Fruit fly (Drosophila melanogaster) whole organism, embryonic: ENCODE data around the gene Pdhb.

ENCODE experiments used
- ATbp ChIP-seq: fragments of 200-800 bp; sonication (Bioruptor generic); optimal IDR thresholded peaks from 2 replicates; lab custom pipeline; 2017; ENCODE audit warnings: missing biosample characterization, mild to moderate bottlenecking, missing genetic modification characterization, missing genetic modification reagents
- Ada2b ChIP-seq: fragments of 200-800 bp; sonication (Bioruptor generic); IDR thresholded peaks from 2 replicates; pipeline ENCODE4 v1.3.6; 2022; ENCODE audit warnings: missing biosample characterization, missing genetic modification characterization
- B-H1 ChIP-seq: fragments of 200-800 bp; sonication (Bioruptor generic); IDR thresholded peaks from 3 replicates; pipeline ENCODE4 v1.3.6; 2022; ENCODE audit warnings: missing biosample characterization, missing genetic modification characterization
- BEAF-32 ChIP-seq: fragments of 200-800 bp; sonication (Bioruptor generic); optimal IDR thresholded peaks from 3 replicates; lab custom pipeline; 2017; ENCODE audit warnings: missing biosample characterization, missing genetic modification characterization, mild to moderate bottlenecking, moderate library complexity, missing genetic modification reagents
- CG10274 ChIP-seq: fragments of 200-800 bp; sonication (Bioruptor generic); optimal IDR thresholded peaks from 3 replicates; lab custom pipeline; 2017; ENCODE audit warnings: missing biosample characterization, mild to moderate bottlenecking, missing genetic modification characterization
- CG10543 ChIP-seq: fragments of 200-800 bp; sonication (Bioruptor generic); optimal IDR thresholded peaks from 3 replicates; lab custom pipeline; 2017; ENCODE audit warnings: missing biosample characterization, mild to moderate bottlenecking, missing genetic modification characterization, moderate library complexity
- CG10654 ChIP-seq: fragments of 200-800 bp; sonication (Bioruptor generic); optimal IDR thresholded peaks from 2 replicates; lab custom pipeline; 2016; ENCODE audit warnings: missing biosample characterization, missing genetic modification characterization
- CG13775 ChIP-seq: fragments of 200-800 bp; sonication (Bioruptor generic); optimal IDR thresholded peaks from 3 replicates; lab custom pipeline; 2017; ENCODE audit warnings: missing biosample characterization, mild to moderate bottlenecking, missing genetic modification characterization
- CG13894 ChIP-seq: fragments of 200-800 bp; sonication (Bioruptor generic); optimal IDR thresholded peaks from 3 replicates; lab custom pipeline; 2018; ENCODE audit warnings: missing biosample characterization, mild to moderate bottlenecking, missing genetic modification characterization, moderate library complexity
- CG15011 ChIP-seq: fragments of 200-800 bp; sonication (Bioruptor generic); optimal IDR thresholded peaks from 3 replicates; lab custom pipeline; 2018; ENCODE audit warnings: missing biosample characterization, mild to moderate bottlenecking, missing genetic modification characterization
- CG2678 ChIP-seq: fragments of 200-800 bp; sonication (Bioruptor generic); optimal IDR thresholded peaks from 3 replicates; lab custom pipeline; 2019; ENCODE audit warnings: missing biosample characterization, mild to moderate bottlenecking, missing genetic modification characterization, moderate library complexity
- CG30431 ChIP-seq: fragments of 200-800 bp; sonication (Bioruptor generic); optimal IDR thresholded peaks from 2 replicates; lab custom pipeline; 2017; ENCODE audit warnings: missing biosample characterization, missing genetic modification characterization
- CG31224 ChIP-seq: fragments of 200-800 bp; sonication (Bioruptor generic); IDR thresholded peaks from 2 replicates; pipeline ENCODE4 v1.3.6; 2022; ENCODE audit warnings: missing biosample characterization, missing genetic modification characterization
- CG3163 ChIP-seq: fragments of 200-800 bp; sonication (Bioruptor generic); optimal IDR thresholded peaks from 3 replicates; lab custom pipeline; 2016; ENCODE audit warnings: missing biosample characterization, missing genetic modification characterization
- CG4730 ChIP-seq: fragments of 200-800 bp; sonication (Bioruptor generic); IDR thresholded peaks from 2 replicates; pipeline ENCODE4 v1.3.6; 2022; ENCODE audit warnings: missing biosample characterization, missing genetic modification characterization
- CG7556 ChIP-seq: fragments of 200-800 bp; sonication (Bioruptor generic); optimal IDR thresholded peaks from 2 replicates; lab custom pipeline; 2017; ENCODE audit warnings: missing biosample characterization, mild to moderate bottlenecking, missing genetic modification characterization
- Dfd ChIP-seq, 2 experiments: fragments of >200 bp; optimal IDR thresholded peaks; 2 replicates each; lab custom pipeline; 2017; ENCODE audit warnings: missing biosample characterization in 2 of 2, missing genetic modification characterization in 2 of 2
- Dref ChIP-seq: fragments of 200-800 bp; sonication (Bioruptor generic); IDR thresholded peaks from 2 replicates; pipeline ENCODE4 v1.3.6; 2022; ENCODE audit warnings: missing biosample characterization, missing genetic modification characterization
- Fer1 ChIP-seq: fragments of 200-800 bp; sonication (Bioruptor generic); optimal IDR thresholded peaks from 2 replicates; lab custom pipeline; 2017; ENCODE audit warnings: missing biosample characterization, mild to moderate bottlenecking, missing genetic modification characterization
- GATAe ChIP-seq: fragments of 200-800 bp; sonication (Bioruptor generic); conservative IDR thresholded peaks from 2 replicates; pipeline ENCODE4 v1.3.6; 2022; ENCODE audit warnings: missing biosample characterization, missing genetic modification characterization
- H15 ChIP-seq: fragments of 200-800 bp; sonication (Bioruptor generic); IDR thresholded peaks from 3 replicates; pipeline ENCODE4 v1.3.6; 2022; ENCODE audit warnings: missing biosample characterization, missing genetic modification characterization
- HLH3B ChIP-seq: fragments of 200-800 bp; sonication (Bioruptor generic); IDR thresholded peaks from 2 replicates; pipeline ENCODE4 v1.3.6; 2022; ENCODE audit warnings: missing biosample characterization, missing genetic modification characterization
- Hr3 ChIP-seq: fragments of 200-800 bp; sonication (Bioruptor generic); optimal IDR thresholded peaks from 3 replicates; lab custom pipeline; 2016; ENCODE audit warnings: missing biosample characterization, missing genetic modification characterization
- Hr39 ChIP-seq: fragments of >200 bp; optimal IDR thresholded peaks from 2 replicates; lab custom pipeline; 2017
- Ptx1 ChIP-seq: fragments of 200-800 bp; sonication (Bioruptor generic); IDR thresholded peaks from 2 replicates; pipeline ENCODE4 v1.3.6; 2022; ENCODE audit warnings: missing biosample characterization, missing genetic modification characterization
- Sox102F ChIP-seq: fragments of 200-800 bp; sonication (Bioruptor generic); optimal IDR thresholded peaks from 2 replicates; lab custom pipeline; 2018; ENCODE audit warnings: missing biosample characterization, mild to moderate bottlenecking, missing genetic modification characterization, moderate library complexity
- Stat92E ChIP-seq, 3 experiments: fragments of >200 bp in 2 of 3; fragments of 200-800 bp in 1 of 3; sonication (Bioruptor generic) in 1 of 3; optimal IDR thresholded peaks; 2 replicates each; lab custom pipeline; 2017 to 2019; ENCODE audit warnings: missing biosample characterization in 3 of 3, missing genetic modification characterization in 3 of 3, mild to moderate bottlenecking in 1 of 3, moderate library complexity in 1 of 3
- aop ChIP-seq: fragments of 200-800 bp; sonication (Bioruptor generic); IDR thresholded peaks from 2 replicates; pipeline ENCODE4 v1.3.6; 2022; ENCODE audit warnings: missing biosample characterization, missing genetic modification characterization
- ato ChIP-seq: fragments of 200-800 bp; sonication (Bioruptor generic); IDR thresholded peaks from 2 replicates; pipeline ENCODE4 v1.3.6; 2022; ENCODE audit warnings: missing biosample characterization, missing genetic modification characterization; ENCODE audit not compliant: partially characterized antibody
- bsh ChIP-seq, 2 experiments: fragments of 200-800 bp; sonication (Bioruptor generic); optimal IDR thresholded peaks; 2 replicates each; lab custom pipeline; 2017 to 2018; ENCODE audit warnings: mild to moderate bottlenecking in 2 of 2, missing biosample characterization in 2 of 2, missing genetic modification characterization in 2 of 2, moderate library complexity in 1 of 2
- caup ChIP-seq: fragments of 200-800 bp; sonication (Bioruptor generic); optimal IDR thresholded peaks from 3 replicates; lab custom pipeline; 2017; ENCODE audit warnings: missing biosample characterization, mild to moderate bottlenecking, missing genetic modification characterization, moderate library complexity; ENCODE audit not compliant: severe bottlenecking
- chif ChIP-seq, 2 experiments: fragments of 200-800 bp; sonication (Bioruptor generic); optimal IDR thresholded peaks; 3 replicates each; lab custom pipeline; 2016; ENCODE audit warnings: missing biosample characterization in 2 of 2, missing genetic modification characterization in 2 of 2
- crol ChIP-seq: fragments of 200-800 bp; sonication (Bioruptor generic); IDR thresholded peaks from 2 replicates; pipeline ENCODE4 v1.3.6; 2022; ENCODE audit warnings: missing biosample characterization, missing genetic modification characterization
- cwo ChIP-seq: fragments of 200-800 bp; sonication (Bioruptor generic); optimal IDR thresholded peaks from 3 replicates; lab custom pipeline; 2017; ENCODE audit warnings: missing biosample characterization, missing genetic modification characterization, mild to moderate bottlenecking, moderate library complexity, missing genetic modification reagents
- ham ChIP-seq: fragments of 200-800 bp; sonication (Bioruptor generic); IDR thresholded peaks from 2 replicates; pipeline ENCODE4 v1.3.6; 2022; ENCODE audit warnings: missing biosample characterization, missing genetic modification characterization
- hb ChIP-seq: fragments of 200-800 bp; sonication (Bioruptor generic); IDR thresholded peaks from 3 replicates; pipeline ENCODE4 v1.3.6; 2022; ENCODE audit warnings: missing biosample characterization, missing genetic modification characterization; ENCODE audit not compliant: partially characterized antibody
- kay ChIP-seq: fragments of 200-800 bp; sonication (Bioruptor generic); optimal IDR thresholded peaks from 2 replicates; lab custom pipeline; 2016; ENCODE audit warnings: missing biosample characterization, missing genetic modification characterization
- kni ChIP-seq: fragments of 200-800 bp; sonication (Bioruptor generic); optimal IDR thresholded peaks from 3 replicates; lab custom pipeline; 2017; ENCODE audit warnings: mild to moderate bottlenecking, missing biosample characterization, missing genetic modification reagents, missing genetic modification characterization
- lab ChIP-seq: fragments of 200-800 bp; sonication (Bioruptor generic); optimal IDR thresholded peaks from 3 replicates; lab custom pipeline; 2017; ENCODE audit warnings: missing biosample characterization, missing genetic modification characterization, mild to moderate bottlenecking, moderate library complexity, missing genetic modification reagents
- lbe ChIP-seq: fragments of 200-800 bp; sonication (Bioruptor generic); optimal IDR thresholded peaks from 2 replicates; lab custom pipeline; 2016; ENCODE audit warnings: missing biosample characterization, mild to moderate bottlenecking, missing genetic modification characterization
- mam ChIP-seq: fragments of 200-800 bp; sonication (Bioruptor generic); optimal IDR thresholded peaks from 3 replicates; lab custom pipeline; 2016; ENCODE audit warnings: missing biosample characterization, missing genetic modification characterization
- nerfin-1 ChIP-seq: fragments of 200-800 bp; sonication (Bioruptor generic); optimal IDR thresholded peaks from 3 replicates; lab custom pipeline; 2019; ENCODE audit warnings: missing biosample characterization, mild to moderate bottlenecking, missing genetic modification characterization, moderate library complexity
- pros ChIP-seq: fragments of 200-800 bp; sonication (Bioruptor generic); optimal IDR thresholded peaks from 3 replicates; lab custom pipeline; 2019; ENCODE audit warnings: missing biosample characterization, mild to moderate bottlenecking, missing genetic modification characterization, moderate library complexity
- pum ChIP-seq: fragments of 200-800 bp; sonication (Bioruptor generic); optimal IDR thresholded peaks from 2 replicates; lab custom pipeline; 2016; ENCODE audit warnings: missing biosample characterization, missing genetic modification characterization
- sima ChIP-seq: fragments of 200-800 bp; sonication (Bioruptor generic); optimal IDR thresholded peaks from 2 replicates; lab custom pipeline; 2016; ENCODE audit warnings: missing biosample characterization, missing genetic modification characterization
- ttk ChIP-seq: fragments of 200-800 bp; sonication (Bioruptor generic); IDR thresholded peaks from 2 replicates; pipeline ENCODE4 v2.1.2; 2022; ENCODE audit warnings: missing biosample characterization, missing genetic modification characterization
- vvl ChIP-seq: fragments of 200-800 bp; sonication (Bioruptor generic); IDR thresholded peaks from 2 replicates; pipeline ENCODE4 v1.3.6; 2022; ENCODE audit warnings: missing biosample characterization, missing genetic modification characterization
- zen ChIP-seq: fragments of 200-800 bp; sonication (Bioruptor generic); optimal IDR thresholded peaks from 3 replicates; lab custom pipeline; 2018; ENCODE audit warnings: missing biosample characterization, mild to moderate bottlenecking, missing genetic modification characterization, moderate library complexity
- zf30C ChIP-seq: fragments of 200-800 bp; sonication (Bioruptor generic); optimal IDR thresholded peaks from 3 replicates; lab custom pipeline; 2018; ENCODE audit warnings: missing biosample characterization, mild to moderate bottlenecking, missing genetic modification characterization

Gene Pdhb

dm6 chr3R:29068430-29069207 lies 44.3 kb upstream of the Pdhb start (continued):
- TF ChIP-seq ttk (GFP tag; lab: Robert Waterston, UW) (peak; percentile 39; the same call in 1 of the 2 replicates), Stat92E (GFP tag; optimal IDR thresholded peaks at IDR 0.05; lab: Kevin White, UChicago) (no peak), kni (GFP tag; lab: Kevin White, UChicago) (no peak), H15 (no peak), CG7556 (GFP tag; lab: Kevin White, UChicago) (peak; percentile 57), ato (GFP tag; lab: Robert Waterston, UW) (no peak), chif (GFP tag; optimal IDR thresholded peaks at IDR 0.05; lab: Kevin White, UChicago) (no peak), Ptx1 (0 out of 2 replicates have a peak, but pooled peaks have one; percentile 38), nerfin-1 (tag; lab: Kevin White, UChicago) (no peak), Dfd (GFP tag; optimal IDR thresholded peaks at IDR 0.05; lab: Kevin White, UChicago) (no peak), zen (no peak), GATAe (GFP tag; lab: Robert Waterston, UW) (no peak), CG3163 (GFP tag; lab: Kevin White, UChicago) (no peak), sima (GFP tag; lab: Kevin White, UChicago) (no peak), CG2678 (peak; percentile 71), CG13894 (tag; lab: Kevin White, UChicago) (peak; percentile 32), Fer1 (GFP tag; lab: Kevin White, UChicago) (peak; percentile 52), CG31224 (GFP tag; lab: Robert Waterston, UW) (no peak), ATbp (GFP tag; lab: Kevin White, UChicago) (peak; percentile 38), Hr3 (GFP tag; lab: Kevin White, UChicago) (no peak), B-H1 (peak; percentile 17; the same call in 1 of the 3 replicates), HLH3B (GFP tag; lab: Robert Waterston, UW) (peak; percentile 45; the same call in 1 of the 2 replicates), crol (GFP tag; lab: Robert Waterston, UW) (no peak), mam (peak; percentile 49), pros (GFP tag; lab: Kevin White, UChicago) (no peak), lab (GFP tag; lab: Kevin White, UChicago) (peak; percentile 73), Ada2b (GFP tag; lab: Robert Waterston, UW) (peak; percentile 50), vvl (GFP tag; lab: Robert Waterston, UW) (peak; percentile 52), cwo (GFP tag; lab: Kevin White, UChicago) (peak; percentile 36), aop (GFP tag; lab: Robert Waterston, UW) (no peak), caup (GFP tag; lab: Kevin White, UChicago) (peak; percentile 30), BEAF-32 (no peak), Hr39 (lab: Kevin White, UChicago) (no peak), bsh (GFP tag; optimal IDR thresholded peaks at IDR 0.05; lab: Kevin White, UChicago) (peak in 1 of 2 experiments; percentile 17), CG15011 (GFP tag; lab: Kevin White, UChicago) (peak; percentile 26), CG4730 (GFP tag; lab: Robert Waterston, UW) (peak; percentile 45; the same call in 1 of the 2 replicates), hb (no peak), CG30431 (GFP tag; lab: Kevin White, UChicago) (no peak), CG10543 (no peak), zf30C (GFP tag; lab: Kevin White, UChicago) (no peak), CG13775 (GFP tag; lab: Kevin White, UChicago) (peak; percentile 31), CG10654 (GFP tag; lab: Kevin White, UChicago) (peak; percentile 15), ham (GFP tag; lab: Robert Waterston, UW) (no peak), lbe (no peak), pum (GFP tag; lab: Kevin White, UChicago) (no peak), CG10274 (GFP tag; lab: Kevin White, UChicago) (peak; percentile 3), Sox102F (GFP tag; lab: Kevin White, UChicago) (peak; percentile 48), Dref (GFP tag; lab: Robert Waterston, UW) (no peak), kay (no peak)
